Fruit fly (Drosophila melanogaster) whole organism, embryonic: ENCODE results near the gene Abl.

ENCODE experiments used
- Antp ChIP-seq: fragments of 200-800 bp; sonication (Bioruptor generic); optimal IDR thresholded peaks from 3 replicates; lab custom pipeline; 2016; ENCODE audit warnings: missing biosample characterization, missing genetic modification characterization
- Asciz ChIP-seq: fragments of 200-800 bp; sonication (Bioruptor generic); optimal IDR thresholded peaks from 2 replicates; lab custom pipeline; 2017; ENCODE audit warnings: missing biosample characterization, mild to moderate bottlenecking, missing genetic modification characterization, missing genetic modification reagents
- Atf-2 ChIP-seq: fragments of 200-800 bp; sonication (Bioruptor generic); optimal IDR thresholded peaks from 2 replicates; lab custom pipeline; 2016; ENCODE audit warnings: missing biosample characterization, missing genetic modification characterization
- B-H1 ChIP-seq: fragments of 200-800 bp; sonication (Bioruptor generic); IDR thresholded peaks from 3 replicates; pipeline ENCODE4 v1.3.6; 2022; ENCODE audit warnings: missing biosample characterization, missing genetic modification characterization
- CG11456 ChIP-seq: fragments of 200-800 bp; sonication (Bioruptor generic); IDR thresholded peaks from 3 replicates; pipeline ENCODE4 v1.3.6; 2022; ENCODE audit warnings: missing biosample characterization, missing genetic modification characterization
- CG14441 ChIP-seq: fragments of 200-800 bp; sonication (Bioruptor generic); IDR thresholded peaks from 2 replicates; pipeline ENCODE4 v1.3.6; 2022; ENCODE audit warnings: missing biosample characterization, missing genetic modification characterization
- CG16779 ChIP-seq: fragments of 200-800 bp; sonication (Bioruptor generic); IDR thresholded peaks from 2 replicates; pipeline ENCODE4 v1.3.6; 2022; ENCODE audit warnings: missing biosample characterization, missing genetic modification characterization
- CG2202 ChIP-seq: fragments of 200-800 bp; sonication (Bioruptor generic); optimal IDR thresholded peaks from 2 replicates; lab custom pipeline; 2018; ENCODE audit warnings: missing biosample characterization, mild to moderate bottlenecking, missing genetic modification characterization
- CG2889 ChIP-seq: fragments of 200-800 bp; sonication (Bioruptor generic); IDR thresholded peaks from 3 replicates; pipeline ENCODE4 v1.3.6; 2022; ENCODE audit warnings: missing biosample characterization, missing genetic modification characterization
- CG32532 ChIP-seq: fragments of 200-800 bp; sonication (Bioruptor generic); IDR thresholded peaks from 2 replicates; pipeline ENCODE4 v1.3.6; 2022; ENCODE audit warnings: missing biosample characterization, missing genetic modification characterization
- CG3407 ChIP-seq: fragments of 200-800 bp; sonication (Bioruptor generic); optimal IDR thresholded peaks from 2 replicates; lab custom pipeline; 2018; ENCODE audit warnings: missing biosample characterization, mild to moderate bottlenecking, missing genetic modification characterization
- CG3838 ChIP-seq: fragments of 200-800 bp; sonication (Bioruptor generic); optimal IDR thresholded peaks from 3 replicates; lab custom pipeline; 2016; ENCODE audit warnings: missing biosample characterization, missing genetic modification characterization
- CG42726 ChIP-seq: fragments of 200-800 bp; sonication (Bioruptor generic); IDR thresholded peaks from 2 replicates; pipeline ENCODE4 v1.3.6; 2022; ENCODE audit warnings: missing biosample characterization, missing genetic modification characterization; ENCODE audit not compliant: partially characterized antibody
- CG5953 ChIP-seq: fragments of 200-800 bp; sonication (Bioruptor generic); IDR thresholded peaks from 2 replicates; pipeline ENCODE4 v1.3.6; 2022; ENCODE audit warnings: missing biosample characterization, missing genetic modification characterization
- CG9876 ChIP-seq: fragments of 200-800 bp; sonication (Bioruptor generic); optimal IDR thresholded peaks from 2 replicates; lab custom pipeline; 2016; ENCODE audit warnings: missing biosample characterization, missing genetic modification characterization
- Chrac-16 ChIP-seq: fragments of 200-800 bp; sonication (Bioruptor generic); optimal IDR thresholded peaks from 3 replicates; lab custom pipeline; 2016; ENCODE audit warnings: missing biosample characterization, missing genetic modification characterization
- Dbx ChIP-seq: fragments of 200-800 bp; sonication (Bioruptor generic); IDR thresholded peaks from 3 replicates; pipeline ENCODE4 v1.3.6; 2022; ENCODE audit warnings: missing biosample characterization, missing genetic modification characterization
- Drgx ChIP-seq: fragments of 200-800 bp; sonication (Bioruptor generic); IDR thresholded peaks from 2 replicates; pipeline ENCODE4 v1.3.6; 2022; ENCODE audit warnings: missing biosample characterization, missing genetic modification characterization
- Ets65A ChIP-seq: fragments of 200-800 bp; sonication (Bioruptor generic); peaks from one replicate; lab custom pipeline; 2016; ENCODE audit warnings: missing biosample characterization, missing genetic modification characterization
- Hr39 ChIP-seq: fragments of >200 bp; optimal IDR thresholded peaks from 2 replicates; lab custom pipeline; 2017
- Med ChIP-seq: fragments of 200-800 bp; sonication (Bioruptor generic); peaks from one replicate; lab custom pipeline; 2016; ENCODE audit warnings: missing biosample characterization, missing genetic modification characterization, mild to moderate bottlenecking, inconsistent platforms, moderate library complexity
- Rfx ChIP-seq: fragments of 200-800 bp; sonication (Bioruptor generic); IDR thresholded peaks from 2 replicates; pipeline ENCODE4 v1.3.6; 2022; ENCODE audit warnings: missing biosample characterization, missing genetic modification characterization
- Trl ChIP-seq, 3 experiments: fragments of >200 bp in 2 of 3; fragments of 200-800 bp in 1 of 3; sonication (Bioruptor generic) in 1 of 3; optimal IDR thresholded peaks; 2 replicates in 1 of 3; 3 replicates in 2 of 3; lab custom pipeline; 2016 to 2017; ENCODE audit warnings: missing biosample characterization in 1 of 3, missing genetic modification characterization in 1 of 3
- ara ChIP-seq: fragments of 200-800 bp; sonication (Bioruptor generic); IDR thresholded peaks from 2 replicates; pipeline ENCODE4 v1.3.6; 2022; ENCODE audit warnings: missing biosample characterization, missing genetic modification characterization
- ase ChIP-seq: fragments of 200-800 bp; sonication (Bioruptor generic); IDR thresholded peaks from 3 replicates; pipeline ENCODE4 v1.3.6; 2022; ENCODE audit warnings: missing biosample characterization, missing genetic modification characterization
- btn ChIP-seq: fragments of 200-800 bp; sonication (Bioruptor generic); optimal IDR thresholded peaks from 2 replicates; lab custom pipeline; 2016; ENCODE audit warnings: missing biosample characterization, missing genetic modification characterization
- cg ChIP-seq: fragments of 200-800 bp; sonication (Bioruptor generic); optimal IDR thresholded peaks from 3 replicates; lab custom pipeline; 2019; ENCODE audit warnings: missing biosample characterization, mild to moderate bottlenecking, missing genetic modification characterization, moderate library complexity
- chif ChIP-seq, 2 experiments: fragments of 200-800 bp; sonication (Bioruptor generic); optimal IDR thresholded peaks; 3 replicates each; lab custom pipeline; 2016; ENCODE audit warnings: missing biosample characterization in 2 of 2, missing genetic modification characterization in 2 of 2
- chinmo ChIP-seq: fragments of 200-800 bp; sonication (Bioruptor generic); IDR thresholded peaks from 4 replicates; pipeline ENCODE4 v1.3.6; 2022; ENCODE audit warnings: missing biosample characterization, missing genetic modification characterization; ENCODE audit not compliant: partially characterized antibody
- crol ChIP-seq: fragments of 200-800 bp; sonication (Bioruptor generic); IDR thresholded peaks from 2 replicates; pipeline ENCODE4 v1.3.6; 2022; ENCODE audit warnings: missing biosample characterization, missing genetic modification characterization
- dimm ChIP-seq: fragments of 200-800 bp; sonication (Bioruptor generic); IDR thresholded peaks from 2 replicates; pipeline ENCODE4 v1.3.6; 2022; ENCODE audit warnings: missing biosample characterization, missing genetic modification characterization
- dpn ChIP-seq, 2 experiments: fragments of 200-800 bp; sonication (Bioruptor generic); optimal IDR thresholded peaks; 3 replicates each; lab custom pipeline; 2016; ENCODE audit warnings: missing biosample characterization in 2 of 2, missing genetic modification characterization in 2 of 2
- dysf ChIP-seq: fragments of 200-800 bp; sonication (Bioruptor generic); IDR thresholded peaks from 3 replicates; pipeline ENCODE4 v1.3.6; 2022; ENCODE audit warnings: missing biosample characterization, missing genetic modification characterization
- ewg ChIP-seq: fragments of 200-800 bp; sonication (Bioruptor generic); optimal IDR thresholded peaks from 3 replicates; lab custom pipeline; 2017; ENCODE audit warnings: mild to moderate bottlenecking, missing biosample characterization, missing genetic modification reagents, missing genetic modification characterization
- lmd ChIP-seq: fragments of 200-800 bp; sonication (Bioruptor generic); IDR thresholded peaks from 2 replicates; pipeline ENCODE4 v1.3.6; 2022; ENCODE audit warnings: missing biosample characterization, missing genetic modification characterization
- lov ChIP-seq, 2 experiments: fragments of 200-800 bp in 1 of 2; fragments of >200 bp in 1 of 2; sonication (Bioruptor generic) in 1 of 2; IDR thresholded peaks in 1 of 2; optimal IDR thresholded peaks in 1 of 2; 2 replicates in 1 of 2; 3 replicates in 1 of 2; pipeline versions ENCODE4 v1.3.6 to Lab custom; 2017 to 2022; ENCODE audit warnings: missing biosample characterization in 1 of 2, missing genetic modification characterization in 1 of 2
- nerfin-1 ChIP-seq: fragments of 200-800 bp; sonication (Bioruptor generic); optimal IDR thresholded peaks from 3 replicates; lab custom pipeline; 2019; ENCODE audit warnings: missing biosample characterization, mild to moderate bottlenecking, missing genetic modification characterization, moderate library complexity
- nerfin-2 ChIP-seq: fragments of 200-800 bp; sonication (Bioruptor generic); IDR thresholded peaks from 2 replicates; pipeline ENCODE4 v1.3.6; 2022; ENCODE audit warnings: missing biosample characterization, missing genetic modification characterization; ENCODE audit not compliant: partially characterized antibody
- pb ChIP-seq: fragments of 200-800 bp; sonication (Bioruptor generic); optimal IDR thresholded peaks from 3 replicates; lab custom pipeline; 2016; ENCODE audit warnings: missing biosample characterization, missing genetic modification characterization
- prd ChIP-seq, 3 experiments: fragments of >200 bp in 2 of 3; fragments of 200-800 bp in 1 of 3; sonication (Bioruptor generic) in 1 of 3; optimal IDR thresholded peaks in 2 of 3; IDR thresholded peaks in 1 of 3; 2 replicates in 2 of 3; 3 replicates in 1 of 3; pipeline versions ENCODE4 v1.3.6 to Lab custom; 2017 to 2022; ENCODE audit warnings: missing biosample characterization in 1 of 3, missing genetic modification characterization in 1 of 3
- pum ChIP-seq: fragments of 200-800 bp; sonication (Bioruptor generic); optimal IDR thresholded peaks from 2 replicates; lab custom pipeline; 2016; ENCODE audit warnings: missing biosample characterization, missing genetic modification characterization
- sens ChIP-seq: fragments of 200-800 bp; sonication (Bioruptor generic); peaks from one replicate; lab custom pipeline; 2016; ENCODE audit warnings: missing biosample characterization, missing genetic modification characterization
- slbo ChIP-seq: fragments of 200-800 bp; sonication (Bioruptor generic); IDR thresholded peaks from 2 replicates; pipeline ENCODE4 v1.3.6; 2022; ENCODE audit warnings: missing biosample characterization, missing genetic modification characterization
- stc ChIP-seq: fragments of 200-800 bp; sonication (Bioruptor generic); IDR thresholded peaks from 2 replicates; pipeline ENCODE4 v1.3.6; 2022; ENCODE audit warnings: missing biosample characterization, missing genetic modification characterization
- vvl ChIP-seq: fragments of 200-800 bp; sonication (Bioruptor generic); IDR thresholded peaks from 2 replicates; pipeline ENCODE4 v1.3.6; 2022; ENCODE audit warnings: missing biosample characterization, missing genetic modification characterization

The Abl gene

dm6 chr3L:16646865-16647459 lies 720 bp downstream of the Abl start:
- TF ChIP-seq CG32532 (GFP tag; lab: Robert Waterston, UW) (peak; percentile 34; the same call in 1 of the 2 replicates), CG2889 (0 out of 3 replicates have a peak, but pooled peaks have one; percentile 11), chif (GFP tag; optimal IDR thresholded peaks at IDR 0.05; lab: Kevin White, UChicago) (peak in 1 of 2 experiments; percentile 2), stc (GFP tag; lab: Robert Waterston, UW) (peak; percentile 50; the same call in 1 of the 2 replicates), Atf-2 (GFP tag; lab: Kevin White, UChicago) (no peak), lov (optimal IDR thresholded peaks at IDR 0.05; lab: Kevin White, UChicago) (no peak), lov (GFP tag; IDR thresholded peaks at IDR 0.05; lab: Robert Waterston, UW) (peak; percentile 70; the same call in 1 of the 3 replicates), ewg (GFP tag; lab: Kevin White, UChicago) (peak; percentile 58), Ets65A (GFP tag; lab: Kevin White, UChicago) (no peak), dysf (0 out of 3 replicates have a peak, but pooled peaks have one; percentile 27), CG2202 (tag; lab: Kevin White, UChicago) (no peak), Med (GFP tag; lab: Kevin White, UChicago) (peak; percentile 74), Hr39 (lab: Kevin White, UChicago) (peak; percentile 89), CG5953 (GFP tag; lab: Robert Waterston, UW) (0 out of 2 replicates have a peak, but pooled peaks have one; percentile 16), pb (GFP tag; lab: Kevin White, UChicago) (peak; percentile 11), Drgx (GFP tag; lab: Robert Waterston, UW) (peak; percentile 32; the same call in 1 of the 2 replicates), CG9876 (GFP tag; lab: Kevin White, UChicago) (peak; percentile 36), CG11456 (GFP tag; lab: Robert Waterston, UW) (peak; percentile 60; the same call in 1 of the 3 replicates), prd (optimal IDR thresholded peaks at IDR 0.05; lab: Kevin White, UChicago) (no peak), prd (GFP tag; IDR thresholded peaks at IDR 0.05; lab: Robert Waterston, UW) (0 out of 3 replicates have a peak, but pooled peaks have one; percentile 22), sens (GFP tag; lab: Kevin White, UChicago) (peak; percentile 39), dimm (GFP tag; lab: Robert Waterston, UW) (no peak), chinmo (GFP tag; lab: Robert Waterston, UW) (0 out of 4 replicates have a peak, but pooled peaks have one; percentile 17), CG3407 (GFP tag; lab: Kevin White, UChicago) (no peak), Dbx (GFP tag; lab: Robert Waterston, UW) (peak; percentile 42; the same call in 1 of the 3 replicates), Rfx (GFP tag; lab: Robert Waterston, UW) (peak; percentile 35; the same call in 1 of the 2 replicates), CG3838 (GFP tag; lab: Kevin White, UChicago) (no peak), Asciz (GFP tag; lab: Kevin White, UChicago) (no peak), CG14441 (GFP tag; lab: Robert Waterston, UW) (peak; percentile 34; the same call in 1 of the 2 replicates), B-H1 (GFP tag; lab: Robert Waterston, UW) (no peak), lmd (GFP tag; lab: Robert Waterston, UW) (0 out of 2 replicates have a peak, but pooled peaks have one; percentile 26), cg (GFP tag; lab: Kevin White, UChicago) (peak; percentile 82), Chrac-16 (no peak), crol (peak; percentile 74), vvl (GFP tag; lab: Robert Waterston, UW) (no peak), Trl (optimal IDR thresholded peaks at IDR 0.05; lab: Kevin White, UChicago) (peak; percentile 25 to 62), Trl (GFP tag; optimal IDR thresholded peaks at IDR 0.05; lab: Kevin White, UChicago) (no peak), pum (GFP tag; lab: Kevin White, UChicago) (peak; percentile 3), CG42726 (GFP tag; lab: Robert Waterston, UW) (peak; percentile 64; the same call in 1 of the 2 replicates), nerfin-1 (no peak), CG16779 (no peak), btn (GFP tag; lab: Kevin White, UChicago) (no peak), dpn (GFP tag; optimal IDR thresholded peaks at IDR 0.05; lab: Kevin White, UChicago) (peak in 1 of 2 experiments; percentile 31), Antp (peak; percentile 2), ase (GFP tag; lab: Robert Waterston, UW) (0 out of 3 replicates have a peak, but pooled peaks have one; percentile 17), nerfin-2 (GFP tag; lab: Robert Waterston, UW) (0 out of 2 replicates have a peak, but pooled peaks have one; percentile 19), slbo (0 out of 2 replicates have a peak, but pooled peaks have one; percentile 32), ara (GFP tag; lab: Robert Waterston, UW) (0 out of 2 replicates have a peak, but pooled peaks have one; percentile 30)
